Worm (Caenorhabditis elegans): Measurements from ENCODE around the gene cfim-2.
A peak's percentile ranks its signal among the peaks of the same experiment; 100 is the strongest.

The cfim-2 gene

DNA sequence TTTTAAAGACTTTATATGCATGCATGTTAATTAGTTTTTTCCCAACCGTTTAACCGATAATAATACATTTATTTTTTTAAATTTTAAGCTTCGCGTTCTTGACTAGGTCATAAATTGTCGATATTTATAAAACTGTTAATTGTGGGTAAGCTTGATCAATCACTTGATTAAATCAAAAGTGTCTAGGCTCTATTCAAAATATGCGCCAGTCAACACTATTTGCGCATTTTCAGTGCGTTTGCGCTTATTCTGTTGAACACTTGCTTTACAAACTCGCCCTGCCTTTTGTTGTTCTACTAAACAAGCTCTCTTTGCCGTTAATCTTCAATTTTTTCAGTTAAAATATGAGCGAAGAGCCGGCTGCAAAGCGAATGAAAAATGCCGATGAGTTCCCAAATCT lies 35.0 kb upstream of the cfim-2 start, which contains the start of gene spr-2 (continued):
- no peak for TF ChIP-seq zag-1 (tag; optimal IDR thresholded peaks at IDR 0.05)
- TF ChIP-seq nhr-48 (tag; optimal IDR thresholded peaks at IDR 0.05): peak; percentile 26
- TF ChIP-seq mdl-1 (tag; optimal IDR thresholded peaks at IDR 0.05): no peak
- TF ChIP-seq mxl-3 (GFP tag; optimal IDR thresholded peaks at IDR 0.05): peak; percentile 44
- TF ChIP-seq nhr-11 (tag; optimal IDR thresholded peaks at IDR 0.05): peak; percentile 65
- peak; percentile 51; the same call in 1 of the 2 replicates for TF ChIP-seq T26A8.4 (GFP tag; IDR thresholded peaks at IDR 0.05)
- 0 out of 2 replicates have a peak, but pooled peaks have one; percentile 27 for TF ChIP-seq dmd-6 (GFP tag; IDR thresholded peaks at IDR 0.05)
- TF ChIP-seq hlh-30 (tag; optimal IDR thresholded peaks at IDR 0.05; ENCODE audit: insufficient read depth): peak; percentile 70
- TF ChIP-seq madf-5 (GFP tag; IDR thresholded peaks at IDR 0.05): no peak
- TF ChIP-seq T20F7.1 (GFP tag; optimal IDR thresholded peaks at IDR 0.05): peak; percentile 79

- TF ChIP-seq ama-1 (optimal IDR thresholded peaks at IDR 0.05) (no peak), D1046.2 (GFP tag; IDR thresholded peaks at IDR 0.05) (no peak), ceh-28 (tag; optimal IDR thresholded peaks at IDR 0.05) (no peak), F26F4.8 (GFP tag; conservative IDR thresholded peaks at IDR 0.05) (no peak), ceh-20 (GFP tag; IDR thresholded peaks at IDR 0.05) (no peak), dmd-8 (GFP tag; IDR thresholded peaks at IDR 0.05) (0 out of 2 replicates have a peak, but pooled peaks have one; percentile 30), aha-1 (tag) (peak; percentile 43), lin-15B (tag; optimal IDR thresholded peaks at IDR 0.05) (no peak), T26A8.4 (GFP tag; IDR thresholded peaks at IDR 0.05) (0 out of 2 replicates have a peak, but pooled peaks have one; percentile 25), lin-13 (GFP tag; optimal IDR thresholded peaks at IDR 0.05) (no peak), snpc-1.2 (GFP tag; IDR thresholded peaks at IDR 0.05) (no peak), nhr-77 (tag; optimal IDR thresholded peaks at IDR 0.05) (no peak), Y48G9A.11 (GFP tag; IDR thresholded peaks at IDR 0.05) (peak; percentile 46; the same call in 1 of the 2 replicates), nhr-28 (tag; optimal IDR thresholded peaks at IDR 0.05) (no peak), hif-1 (tag; optimal IDR thresholded peaks at IDR 0.05) (no peak), hmg-1.1 (GFP tag; IDR thresholded peaks at IDR 0.05) (no peak), attf-4 (tag; optimal IDR thresholded peaks at IDR 0.05) (no peak), ztf-7 (tag; optimal IDR thresholded peaks at IDR 0.05) (no peak), snpc-4 (tag; optimal IDR thresholded peaks at IDR 0.05) (no peak), Y75B8A.6 (GFP tag; IDR thresholded peaks at IDR 0.05) (no peak), F44E2.7 (GFP tag; IDR thresholded peaks at IDR 0.05) (no peak), lir-3 (tag; optimal IDR thresholded peaks at IDR 0.05) (no peak), aly-2 (tag; optimal IDR thresholded peaks at IDR 0.05) (no peak), set-16 (GFP tag; IDR thresholded peaks at IDR 0.05) (no peak)
These were observed 33.6 kb upstream of the cfim-2 start, which contains the start of gene C27B7.2 for ce11 chrIV:8892558-8892957. C27B7.2 (plus strand) TSS chrIV:8892858.

DNA sequence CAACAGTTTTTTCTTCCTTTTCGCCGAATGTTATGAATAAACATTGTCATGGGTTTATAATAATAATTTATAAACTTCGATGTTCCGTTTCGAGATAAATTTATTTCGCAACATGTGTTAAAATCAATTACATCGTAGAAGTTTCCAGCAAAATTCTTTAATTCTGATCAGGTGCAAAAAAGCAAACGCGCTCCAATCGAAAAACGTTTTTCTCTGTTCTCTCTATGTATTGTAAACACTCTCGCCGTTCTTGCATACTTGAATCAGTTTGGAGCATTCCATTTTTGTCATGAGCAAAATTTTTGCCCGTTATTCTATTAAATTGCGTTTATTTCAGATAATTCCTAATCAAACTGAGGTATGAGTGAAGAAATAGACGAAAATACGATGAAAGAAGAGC lies 32.4 kb upstream of the cfim-2 start, which contains the start of gene rad-54.L2:
Gene rad-54.L2 (plus strand): TSS at position 332 of the 400 bp plus-strand sequence.
- TF ChIP-seq hlh-30 (tag; optimal IDR thresholded peaks at IDR 0.05; ENCODE audit: insufficient read depth): peak; percentile 95
- TF ChIP-seq arid-1 (GFP tag; conservative IDR thresholded peaks at IDR 0.05): peak; percentile 53; the same call in 1 of the 2 replicates
- peak; percentile 81 for TF ChIP-seq dve-1 (tag; optimal IDR thresholded peaks at IDR 0.05; ENCODE audit: insufficient read depth)
- TF ChIP-seq ZK337.2 (GFP tag; IDR thresholded peaks at IDR 0.05): no peak
- TF ChIP-seq unc-130 (GFP tag; optimal IDR thresholded peaks at IDR 0.05): peak; percentile 24
- peak; percentile 79 for TF ChIP-seq mes-2 (tag; optimal IDR thresholded peaks at IDR 0.05; ENCODE audit: poor library complexity, severe bottlenecking)
- TF ChIP-seq hlh-11 (tag; optimal IDR thresholded peaks at IDR 0.05): peak; percentile 66
- peak; percentile 77 for TF ChIP-seq T20F7.1 (GFP tag; optimal IDR thresholded peaks at IDR 0.05)
- no peak for TF ChIP-seq ces-1 (GFP tag; optimal IDR thresholded peaks at IDR 0.05)
- TF ChIP-seq pha-4 (GFP tag; IDR thresholded peaks at IDR 0.05): peak; percentile 50; the same call in 1 of the 2 replicates
- TF ChIP-seq pha-4 (tag; optimal IDR thresholded peaks at IDR 0.05): peak; percentile 97
- peak; percentile 4 for TF ChIP-seq lin-13 (GFP tag; optimal IDR thresholded peaks at IDR 0.05)
- TF ChIP-seq ama-1 (optimal IDR thresholded peaks at IDR 0.05): peak; percentile 72
- peak; percentile 46 for TF ChIP-seq nhr-77 (tag; optimal IDR thresholded peaks at IDR 0.05)
- TF ChIP-seq daf-16 (GFP tag; optimal IDR thresholded peaks at IDR 0.05): peak in 1 of 2 experiments; percentile 24
- TF ChIP-seq daf-16 (tag; optimal IDR thresholded peaks at IDR 0.05): peak; percentile 88
- no peak for TF ChIP-seq ceh-28 (tag; optimal IDR thresholded peaks at IDR 0.05)
- no peak for TF ChIP-seq lin-29 (GFP tag; IDR thresholded peaks at IDR 0.05)
- peak; percentile 5 for TF ChIP-seq ztf-7 (tag; optimal IDR thresholded peaks at IDR 0.05)
- TF ChIP-seq F49E8.2 (tag; optimal IDR thresholded peaks at IDR 0.05; ENCODE audit: borderline replicate concordance): no peak
- no peak for TF ChIP-seq daf-12 (tag; optimal IDR thresholded peaks at IDR 0.05)
- TF ChIP-seq madf-5 (GFP tag; IDR thresholded peaks at IDR 0.05): no peak
- peak; percentile 32 for TF ChIP-seq nhr-102 (tag; optimal IDR thresholded peaks at IDR 0.05)
- TF ChIP-seq nhr-11 (tag; optimal IDR thresholded peaks at IDR 0.05): peak; percentile 8
- no peak for TF ChIP-seq ceh-20 (GFP tag; IDR thresholded peaks at IDR 0.05)
